Worm (Caenorhabditis elegans) whole organism, L3 larva: Measurements from ENCODE around the gene Y55F3BR.1.

Source experiments
- R02D3.7 ChIP-seq: fragments of 150-350 bp; optimal IDR thresholded peaks from 2 replicates; lab custom pipeline; 2014; ENCODE audit warnings: missing biosample characterization, missing genetic modification characterization
- ZK546.5 ChIP-seq: sonication (generic microtip); optimal IDR thresholded peaks from 2 replicates; lab custom pipeline; 2017; ENCODE audit warnings: missing biosample characterization, missing genetic modification characterization
- ama-1 ChIP-seq: fragments of 150-350 bp; optimal IDR thresholded peaks from 2 replicates; lab custom pipeline; 2018
- ceh-16 ChIP-seq: sonication (generic microtip); optimal IDR thresholded peaks from 2 replicates; lab custom pipeline; 2017; ENCODE audit warnings: missing biosample characterization, missing genetic modification characterization
- ceh-28 ChIP-seq: fragments of 150-350 bp; optimal IDR thresholded peaks from 2 replicates; lab custom pipeline; 2014; ENCODE audit warnings: missing biosample characterization, missing genetic modification reagents, missing genetic modification characterization
- ceh-9 ChIP-seq: sonication (generic microtip); optimal IDR thresholded peaks from 2 replicates; lab custom pipeline; 2018; ENCODE audit warnings: missing biosample characterization, missing genetic modification characterization
- daf-12 ChIP-seq: fragments of 150-350 bp; optimal IDR thresholded peaks from 2 replicates; lab custom pipeline; 2014; ENCODE audit warnings: missing biosample characterization, missing genetic modification reagents, missing genetic modification characterization
- elt-2 ChIP-seq: sonication (generic microtip); optimal IDR thresholded peaks from 2 replicates; lab custom pipeline; 2016; ENCODE audit warnings: missing genetic modification reagents, mild to moderate bottlenecking, missing genetic modification characterization, missing compliant biosample characterization
- fkh-10 ChIP-seq: sonication (generic microtip); optimal IDR thresholded peaks from 2 replicates; lab custom pipeline; 2017; ENCODE audit warnings: missing biosample characterization, missing genetic modification reagents, missing genetic modification characterization
- fkh-2 ChIP-seq: fragments of 150-350 bp; optimal IDR thresholded peaks from 2 replicates; lab custom pipeline; 2014; ENCODE audit warnings: missing biosample characterization, missing genetic modification reagents, missing genetic modification characterization
- fos-1 ChIP-seq: fragments of 150-350 bp; optimal IDR thresholded peaks from 2 replicates; lab custom pipeline; 2014; ENCODE audit warnings: missing biosample characterization, missing genetic modification characterization
- hmg-11 ChIP-seq: sonication (generic microtip); optimal IDR thresholded peaks from 2 replicates; lab custom pipeline; 2016; ENCODE audit warnings: missing genetic modification characterization, missing compliant biosample characterization
- jun-1 ChIP-seq: fragments of 150-350 bp; optimal IDR thresholded peaks from 2 replicates; lab custom pipeline; 2014; ENCODE audit warnings: missing biosample characterization, missing genetic modification reagents, missing genetic modification characterization
- lin-15B ChIP-seq: fragments of 150-350 bp; optimal IDR thresholded peaks from 2 replicates; lab custom pipeline; 2014; ENCODE audit warnings: missing biosample characterization, missing genetic modification characterization
- lin-39 ChIP-seq: fragments of 150-350 bp; optimal IDR thresholded peaks from 2 replicates; lab custom pipeline; 2018; ENCODE audit warnings: missing biosample characterization, missing genetic modification reagents, missing genetic modification characterization
- mdl-1 ChIP-seq: fragments of 150-350 bp; optimal IDR thresholded peaks from 2 replicates; lab custom pipeline; 2014; ENCODE audit warnings: missing biosample characterization, missing genetic modification characterization
- mml-1 ChIP-seq: fragments of 150-350 bp; sonication (generic microtip); optimal IDR thresholded peaks from 3 replicates; lab custom pipeline; 2014; ENCODE audit warnings: missing biosample characterization, missing genetic modification characterization
- nfya-1 ChIP-seq: sonication (generic microtip); optimal IDR thresholded peaks from 2 replicates; lab custom pipeline; 2017; ENCODE audit warnings: missing genetic modification characterization, mild to moderate bottlenecking, missing compliant biosample characterization, antibody characterized with exemption, moderate library complexity; ENCODE audit not compliant: insufficient read depth
- nhr-11 ChIP-seq: fragments of 150-350 bp; optimal IDR thresholded peaks from 2 replicates; lab custom pipeline; 2014; ENCODE audit warnings: missing biosample characterization, missing genetic modification characterization
- nhr-12 ChIP-seq: fragments of 150-350 bp; optimal IDR thresholded peaks from 2 replicates; lab custom pipeline; 2014; ENCODE audit warnings: missing biosample characterization, missing genetic modification characterization
- nhr-23 ChIP-seq: fragments of 150-350 bp; optimal IDR thresholded peaks from 2 replicates; lab custom pipeline; 2014; ENCODE audit warnings: missing biosample characterization, missing genetic modification reagents, missing genetic modification characterization
- nhr-237 ChIP-seq: fragments of 150-350 bp; optimal IDR thresholded peaks from 2 replicates; lab custom pipeline; 2014; ENCODE audit warnings: missing biosample characterization, missing genetic modification characterization
- nhr-25 ChIP-seq: sonication (generic microtip); optimal IDR thresholded peaks from 2 replicates; lab custom pipeline; 2017; ENCODE audit warnings: missing biosample characterization, missing genetic modification characterization
- nhr-28 ChIP-seq: fragments of 150-350 bp; optimal IDR thresholded peaks from 2 replicates; lab custom pipeline; 2014; ENCODE audit warnings: missing biosample characterization, missing genetic modification characterization
- nhr-43 ChIP-seq: sonication (generic microtip); optimal IDR thresholded peaks from 2 replicates; lab custom pipeline; 2016; ENCODE audit warnings: mild to moderate bottlenecking, missing genetic modification characterization, missing compliant biosample characterization; ENCODE audit not compliant: poor library complexity, severe bottlenecking
- nhr-76 ChIP-seq: fragments of 150-350 bp; sonication (generic microtip); optimal IDR thresholded peaks from 5 replicates; lab custom pipeline; 2014; ENCODE audit warnings: missing biosample characterization, missing genetic modification characterization
- pha-4 ChIP-seq: fragments of 150-350 bp; optimal IDR thresholded peaks from 2 replicates; lab custom pipeline; 2014; ENCODE audit warnings: missing biosample characterization, missing genetic modification reagents, missing genetic modification characterization
- pqm-1 ChIP-seq: fragments of 150-350 bp; optimal IDR thresholded peaks from 2 replicates; lab custom pipeline; 2017; ENCODE audit warnings: missing biosample characterization, missing genetic modification characterization, inconsistent platforms
- sea-2 ChIP-seq: fragments of 150-350 bp; sonication (generic microtip); optimal IDR thresholded peaks from 4 replicates; lab custom pipeline; 2014; ENCODE audit warnings: missing biosample characterization, missing genetic modification reagents, missing genetic modification characterization
- skn-1 ChIP-seq: fragments of 150-350 bp; optimal IDR thresholded peaks from 2 replicates; lab custom pipeline; 2014; ENCODE audit warnings: missing biosample characterization, missing genetic modification characterization
- snpc-4 ChIP-seq: fragments of 150-350 bp; optimal IDR thresholded peaks from 2 replicates; lab custom pipeline; 2014; ENCODE audit warnings: missing biosample characterization, missing genetic modification characterization
- tbx-2 ChIP-seq: sonication (generic microtip); optimal IDR thresholded peaks from 2 replicates; lab custom pipeline; 2016; ENCODE audit warnings: mild to moderate bottlenecking, missing genetic modification characterization, missing compliant biosample characterization
- unc-62 ChIP-seq: fragments of 150-350 bp; sonication (generic microtip); optimal IDR thresholded peaks from 4 replicates; lab custom pipeline; 2014; ENCODE audit warnings: missing biosample characterization, missing genetic modification reagents, missing genetic modification characterization
- zag-1 ChIP-seq: fragments of 150-350 bp; optimal IDR thresholded peaks from 2 replicates; lab custom pipeline; 2014; ENCODE audit warnings: missing biosample characterization, missing genetic modification characterization
- ztf-11 ChIP-seq: fragments of 150-350 bp; optimal IDR thresholded peaks from 2 replicates; lab custom pipeline; 2014; ENCODE audit warnings: missing biosample characterization, missing genetic modification characterization
- ztf-4 ChIP-seq: fragments of 150-350 bp; optimal IDR thresholded peaks from 2 replicates; lab custom pipeline; 2014; ENCODE audit warnings: missing biosample characterization, missing genetic modification characterization

Y55F3BR.1 gene

ce11 chrIV:833517-833916 lies 41.1 kb upstream of the Y55F3BR.1 start:
- TF ChIP-seq hmg-11 (tag; lab: Kevin White, UChicago) (peak; percentile 79), nhr-23 (tag; lab: Kevin White, UChicago) (peak; percentile 22), nfya-1 (tag; lab: Kevin White, UChicago) (peak; percentile 12), lin-15B (tag; lab: Kevin White, UChicago) (peak; percentile 7), daf-12 (tag; lab: Kevin White, UChicago) (no peak)

ce11 chrIV:842095-842494 lies 32.5 kb upstream of the Y55F3BR.1 start, which contains the start of gene Y55F3BR.6:
TSS of gene Y55F3BR.6 (minus strand) at chrIV:842126.
- TF ChIP-seq nhr-237 (no peak), mdl-1 (tag; lab: Kevin White, UChicago) (no peak), fkh-2 (no peak), hmg-11 (tag; lab: Kevin White, UChicago) (no peak), pha-4 (tag; lab: Kevin White, UChicago) (no peak), ztf-4 (tag; lab: Kevin White, UChicago) (no peak), snpc-4 (no peak), nhr-23 (tag; lab: Kevin White, UChicago) (no peak), nhr-43 (tag; lab: Kevin White, UChicago) (no peak), ama-1 (lab: Kevin White, UChicago) (no peak), fos-1 (tag; lab: Kevin White, UChicago) (no peak)

- no peak for TF ChIP-seq ZK546.5 (tag; lab: Kevin White, UChicago)
- TF ChIP-seq nhr-76, result no peak
- no peak for TF ChIP-seq ceh-16 (tag; lab: Kevin White, UChicago)
- TF ChIP-seq unc-62, result no peak
- TF ChIP-seq skn-1 (tag; lab: Kevin White, UChicago), result no peak
- TF ChIP-seq fkh-2, result no peak
- peak; percentile 47 for TF ChIP-seq nfya-1 (tag; lab: Kevin White, UChicago)
- no peak for TF ChIP-seq nhr-25 (tag; lab: Kevin White, UChicago)
- peak; percentile 13 for TF ChIP-seq lin-39
- TF ChIP-seq elt-2 (tag; lab: Kevin White, UChicago), result no peak
- no peak for TF ChIP-seq fos-1 (tag; lab: Kevin White, UChicago)
- TF ChIP-seq fkh-10 (GFP tag; lab: Kevin White, UChicago), result no peak
- TF ChIP-seq lin-15B (tag; lab: Kevin White, UChicago), result peak; percentile 19
- TF ChIP-seq snpc-4, result peak; percentile 14
- TF ChIP-seq R02D3.7 (tag; lab: Kevin White, UChicago), result no peak
- TF ChIP-seq nhr-28 (tag; lab: Kevin White, UChicago), result no peak
- peak; percentile 40 for TF ChIP-seq pha-4 (tag; lab: Kevin White, UChicago)
- TF ChIP-seq hmg-11 (tag; lab: Kevin White, UChicago), result peak; percentile 66
- TF ChIP-seq nhr-11 (tag; lab: Kevin White, UChicago), result no peak
- TF ChIP-seq daf-12 (tag; lab: Kevin White, UChicago), result no peak
- TF ChIP-seq zag-1, result no peak
- TF ChIP-seq tbx-2 (tag; lab: Kevin White, UChicago), result no peak
- TF ChIP-seq jun-1, result no peak
- no peak for TF ChIP-seq mdl-1 (tag; lab: Kevin White, UChicago)
Measured at ce11 chrIV:842630-843029, 32.0 kb upstream of the Y55F3BR.1 start.

ce11 chrIV:845198-845597 lies 29.4 kb upstream of the Y55F3BR.1 start, which contains the start of gene lgc-33:
TSS of gene lgc-33 (plus strand) at chrIV:845498.
- TF ChIP-seq sea-2 (GFP tag; lab: Kevin White, UChicago) (no peak), nhr-25 (tag; lab: Kevin White, UChicago) (no peak), pqm-1 (tag; lab: Kevin White, UChicago) (no peak), R02D3.7 (tag; lab: Kevin White, UChicago) (no peak), mml-1 (tag; lab: Kevin White, UChicago) (no peak), mdl-1 (tag; lab: Kevin White, UChicago) (no peak), elt-2 (tag; lab: Kevin White, UChicago) (no peak), nhr-12 (no peak), snpc-4 (no peak), tbx-2 (tag; lab: Kevin White, UChicago) (no peak), ceh-9 (no peak), ZK546.5 (tag; lab: Kevin White, UChicago) (no peak), ztf-4 (tag; lab: Kevin White, UChicago) (no peak), ceh-28 (tag; lab: Kevin White, UChicago) (no peak), ztf-11 (tag; lab: Kevin White, UChicago) (no peak)
